Worm (Caenorhabditis elegans) whole organism, early embryonic: ENCODE data around the gene srg-61.

ENCODE experiments used
- B0310.2 ChIP-seq: sonication (generic microtip); optimal IDR thresholded peaks from 2 replicates; lab custom pipeline; 2016; ENCODE audit warnings: mild to moderate bottlenecking, missing genetic modification characterization, missing compliant biosample characterization
- F13C5.2 ChIP-seq: sonication (generic microtip); optimal IDR thresholded peaks from 2 replicates; lab custom pipeline; 2017; ENCODE audit warnings: mild to moderate bottlenecking, missing genetic modification characterization, inconsistent platforms, missing compliant biosample characterization
- aly-1 ChIP-seq: sonication (generic microtip); optimal IDR thresholded peaks from 2 replicates; lab custom pipeline; 2016; ENCODE audit warnings: missing genetic modification characterization, missing compliant biosample characterization
- ama-1 ChIP-seq: fragments of 150-350 bp; optimal IDR thresholded peaks from 2 replicates; lab custom pipeline; 2014
- ceh-13 ChIP-seq: fragments of 200-800 bp; sonication (Bioruptor generic); optimal IDR thresholded peaks from 2 replicates; lab custom pipeline; 2018; ENCODE audit warnings: mild to moderate bottlenecking, missing genetic modification characterization, missing compliant biosample characterization
- ets-7 ChIP-seq: sonication (generic microtip); optimal IDR thresholded peaks from 2 replicates; lab custom pipeline; 2016; ENCODE audit warnings: missing genotype, missing genetic modification characterization, missing compliant biosample characterization
- hmg-4 ChIP-seq: fragments of 200-800 bp; sonication (Bioruptor generic); optimal IDR thresholded peaks from 2 replicates; lab custom pipeline; 2018; ENCODE audit warnings: mild to moderate bottlenecking, missing genetic modification characterization, missing compliant biosample characterization
- hnd-1 ChIP-seq: sonication (generic microtip); optimal IDR thresholded peaks from 2 replicates; lab custom pipeline; 2016; ENCODE audit warnings: missing genetic modification characterization, missing compliant biosample characterization
- sea-1 ChIP-seq: fragments of 200-800 bp; sonication (Bioruptor generic); conservative IDR thresholded peaks from 2 replicates; pipeline ENCODE4 v1.3.6; 2022; ENCODE audit warnings: missing genetic modification characterization, missing compliant biosample characterization
- tbx-11 ChIP-seq: fragments of 200-800 bp; sonication (Bioruptor generic); IDR thresholded peaks from 2 replicates; pipeline ENCODE4 v1.3.6; 2022; ENCODE audit warnings: missing genetic modification characterization, missing compliant biosample characterization

- TF ChIP-seq tbx-11, result no peak
- no peak for TF ChIP-seq B0310.2 (tag; lab: Kevin White, UChicago)
- TF ChIP-seq ama-1 (lab: Kevin White, UChicago), result no peak
- TF ChIP-seq F13C5.2, result no peak
- no peak for TF ChIP-seq sea-1 (GFP tag; lab: Robert Waterston, UW)
- no peak for TF ChIP-seq hmg-4 (GFP tag; lab: Kevin White, UChicago)
- TF ChIP-seq ets-7 (tag; lab: Kevin White, UChicago), result no peak
- no peak for TF ChIP-seq ceh-13 (GFP tag; lab: Kevin White, UChicago)
- TF ChIP-seq hnd-1 (tag; lab: Kevin White, UChicago), result no peak
- no peak for TF ChIP-seq aly-1 (tag; lab: Kevin White, UChicago)
Observed at ce11 chrV:2697693-2698092, 42.4 kb downstream of the srg-61 start.
